Fruit fly (Drosophila melanogaster) whole organism, embryonic: ENCODE results near the gene Pvf3.

Experiments used
- Bdp1 ChIP-seq: fragments of 200-800 bp; sonication (Bioruptor generic); optimal IDR thresholded peaks from 3 replicates; lab custom pipeline; 2016; ENCODE audit warnings: missing biosample characterization, missing genetic modification characterization
- CG10274 ChIP-seq: fragments of 200-800 bp; sonication (Bioruptor generic); optimal IDR thresholded peaks from 3 replicates; lab custom pipeline; 2017; ENCODE audit warnings: missing biosample characterization, mild to moderate bottlenecking, missing genetic modification characterization
- CG10543 ChIP-seq: fragments of 200-800 bp; sonication (Bioruptor generic); optimal IDR thresholded peaks from 3 replicates; lab custom pipeline; 2017; ENCODE audit warnings: missing biosample characterization, mild to moderate bottlenecking, missing genetic modification characterization, moderate library complexity
- CG11093 ChIP-seq: fragments of 200-800 bp; sonication (Bioruptor generic); IDR thresholded peaks from 3 replicates; pipeline ENCODE4 v1.3.6; 2022; ENCODE audit warnings: missing biosample characterization, missing genetic modification characterization
- CG11560 ChIP-seq: fragments of 200-800 bp; sonication (Bioruptor generic); IDR thresholded peaks from 3 replicates; pipeline ENCODE4 v1.3.6; 2022; ENCODE audit warnings: missing biosample characterization, missing genetic modification characterization
- CG12769 ChIP-seq: fragments of 200-800 bp; sonication (Bioruptor generic); optimal IDR thresholded peaks from 2 replicates; lab custom pipeline; 2019; ENCODE audit warnings: missing biosample characterization, mild to moderate bottlenecking, missing genetic modification characterization, moderate library complexity
- CG14710 ChIP-seq: fragments of 200-800 bp; sonication (Bioruptor generic); optimal IDR thresholded peaks from 3 replicates; lab custom pipeline; 2019; ENCODE audit warnings: missing biosample characterization, mild to moderate bottlenecking, missing genetic modification characterization, moderate library complexity
- CG16779 ChIP-seq: fragments of 200-800 bp; sonication (Bioruptor generic); IDR thresholded peaks from 2 replicates; pipeline ENCODE4 v1.3.6; 2022; ENCODE audit warnings: missing biosample characterization, missing genetic modification characterization
- CG18476 ChIP-seq: fragments of 200-800 bp; sonication (Bioruptor generic); optimal IDR thresholded peaks from 2 replicates; lab custom pipeline; 2016; ENCODE audit warnings: missing biosample characterization, mild to moderate bottlenecking, missing genetic modification characterization
- CG2202 ChIP-seq: fragments of 200-800 bp; sonication (Bioruptor generic); optimal IDR thresholded peaks from 2 replicates; lab custom pipeline; 2018; ENCODE audit warnings: missing biosample characterization, mild to moderate bottlenecking, missing genetic modification characterization
- CG34376 ChIP-seq: fragments of 200-800 bp; sonication (Bioruptor generic); optimal IDR thresholded peaks from 2 replicates; lab custom pipeline; 2018; ENCODE audit warnings: missing biosample characterization, mild to moderate bottlenecking, missing genetic modification characterization
- CG3847 ChIP-seq: fragments of 200-800 bp; sonication (Bioruptor generic); IDR thresholded peaks from 2 replicates; pipeline ENCODE4 v1.3.6; 2022; ENCODE audit warnings: missing biosample characterization, missing genetic modification characterization
- CG4424 ChIP-seq: fragments of 200-800 bp; sonication (Bioruptor generic); optimal IDR thresholded peaks from 3 replicates; lab custom pipeline; 2016; ENCODE audit warnings: missing biosample characterization, missing genetic modification characterization
- CG4617 ChIP-seq: fragments of 200-800 bp; sonication (Bioruptor generic); optimal IDR thresholded peaks from 3 replicates; lab custom pipeline; 2016; ENCODE audit warnings: missing biosample characterization, missing genetic modification characterization, borderline replicate concordance
- CG4820 ChIP-seq: fragments of 200-800 bp; sonication (Bioruptor generic); optimal IDR thresholded peaks from 3 replicates; lab custom pipeline; 2016; ENCODE audit warnings: missing biosample characterization, missing genetic modification characterization
- CG5245 ChIP-seq: fragments of 200-800 bp; sonication (Bioruptor generic); optimal IDR thresholded peaks from 3 replicates; lab custom pipeline; 2016; ENCODE audit warnings: missing biosample characterization, missing genetic modification characterization
- CG6175 ChIP-seq: fragments of 200-800 bp; sonication (Bioruptor generic); IDR thresholded peaks from 3 replicates; pipeline ENCODE4 v1.3.6; 2022; ENCODE audit warnings: missing biosample characterization, missing genetic modification characterization
- CG6254 ChIP-seq: fragments of 200-800 bp; sonication (Bioruptor generic); optimal IDR thresholded peaks from 3 replicates; lab custom pipeline; 2017; ENCODE audit warnings: mild to moderate bottlenecking, missing biosample characterization, missing genetic modification reagents, missing genetic modification characterization
- CG6683 ChIP-seq: fragments of 200-800 bp; sonication (Bioruptor generic); optimal IDR thresholded peaks from 2 replicates; lab custom pipeline; 2017; ENCODE audit warnings: missing biosample characterization, mild to moderate bottlenecking, missing genetic modification characterization, missing genetic modification reagents
- CG6813 ChIP-seq: fragments of 200-800 bp; sonication (Bioruptor generic); optimal IDR thresholded peaks from 2 replicates; lab custom pipeline; 2017; ENCODE audit warnings: missing biosample characterization, missing genetic modification characterization, mild to moderate bottlenecking, moderate library complexity, missing genetic modification reagents
- CG7745 ChIP-seq: fragments of 200-800 bp; sonication (Bioruptor generic); optimal IDR thresholded peaks from 2 replicates; lab custom pipeline; 2018; ENCODE audit warnings: missing biosample characterization, mild to moderate bottlenecking, missing genetic modification characterization, moderate library complexity
- CG9797 ChIP-seq: fragments of 200-800 bp; sonication (Bioruptor generic); optimal IDR thresholded peaks from 3 replicates; lab custom pipeline; 2018; ENCODE audit warnings: missing biosample characterization, mild to moderate bottlenecking, missing genetic modification characterization
- CoRest ChIP-seq: fragments of 200-800 bp; sonication (Bioruptor generic); optimal IDR thresholded peaks from 3 replicates; lab custom pipeline; 2018; ENCODE audit warnings: missing biosample characterization, mild to moderate bottlenecking, missing genetic modification characterization, moderate library complexity
- D19A ChIP-seq: fragments of 200-800 bp; optimal IDR thresholded peaks from 3 replicates; lab custom pipeline; 2019; ENCODE audit warnings: missing biosample characterization, mild to moderate bottlenecking, missing genetic modification characterization, moderate library complexity
- Ets65A ChIP-seq: fragments of 200-800 bp; sonication (Bioruptor generic); peaks from one replicate; lab custom pipeline; 2016; ENCODE audit warnings: missing biosample characterization, missing genetic modification characterization
- GATAe ChIP-seq: fragments of 200-800 bp; sonication (Bioruptor generic); conservative IDR thresholded peaks from 2 replicates; pipeline ENCODE4 v1.3.6; 2022; ENCODE audit warnings: missing biosample characterization, missing genetic modification characterization
- HHEX ChIP-seq: fragments of 200-800 bp; sonication (Bioruptor generic); optimal IDR thresholded peaks from 3 replicates; lab custom pipeline; 2017; ENCODE audit warnings: missing biosample characterization, mild to moderate bottlenecking, missing genetic modification characterization, missing genetic modification reagents
- HmgD ChIP-seq: fragments of 200-800 bp; sonication (Bioruptor generic); optimal IDR thresholded peaks from 3 replicates; lab custom pipeline; 2016; ENCODE audit warnings: missing biosample characterization, missing genetic modification characterization
- Hsf ChIP-seq: fragments of 200-800 bp; sonication (Bioruptor generic); optimal IDR thresholded peaks from 3 replicates; lab custom pipeline; 2016; ENCODE audit warnings: missing biosample characterization, missing genetic modification characterization
- Kr ChIP-seq: fragments of 200-800 bp; sonication (Bioruptor generic); optimal IDR thresholded peaks from 2 replicates; lab custom pipeline; 2017; ENCODE audit warnings: missing biosample characterization, mild to moderate bottlenecking, missing genetic modification characterization
- Mad ChIP-seq: fragments of 200-800 bp; sonication (Bioruptor generic); optimal IDR thresholded peaks from 2 replicates; lab custom pipeline; 2016; ENCODE audit warnings: missing biosample characterization, missing genetic modification characterization
- NC2α ChIP-seq: fragments of 200-800 bp; sonication (Bioruptor generic); optimal IDR thresholded peaks from 2 replicates; lab custom pipeline; 2016; ENCODE audit warnings: missing biosample characterization, missing genetic modification characterization
- ab ChIP-seq: fragments of 200-800 bp; sonication (Bioruptor generic); optimal IDR thresholded peaks from 2 replicates; lab custom pipeline; 2016; ENCODE audit warnings: missing biosample characterization, missing genetic modification characterization
- ash1 ChIP-seq: fragments of 200-800 bp; sonication (Bioruptor generic); optimal IDR thresholded peaks from 2 replicates; lab custom pipeline; 2018; ENCODE audit warnings: missing biosample characterization, mild to moderate bottlenecking, missing genetic modification characterization
- cas ChIP-seq: fragments of 200-800 bp; sonication (Bioruptor generic); IDR thresholded peaks from 2 replicates; pipeline ENCODE4 v1.3.6; 2022; ENCODE audit warnings: missing biosample characterization, missing genetic modification characterization
- chn ChIP-seq: fragments of 200-800 bp; sonication (Bioruptor generic); optimal IDR thresholded peaks from 2 replicates; lab custom pipeline; 2016; ENCODE audit warnings: missing biosample characterization, missing genetic modification characterization
- crp ChIP-seq, 2 experiments: fragments of 200-800 bp; sonication (Bioruptor generic); optimal IDR thresholded peaks; 2 replicates in 1 of 2; 3 replicates in 1 of 2; lab custom pipeline; 2017; ENCODE audit warnings: missing biosample characterization in 2 of 2, missing genetic modification characterization in 2 of 2, mild to moderate bottlenecking in 1 of 2, moderate library complexity in 1 of 2
- danr ChIP-seq: fragments of 200-800 bp; sonication (Bioruptor generic); IDR thresholded peaks from 2 replicates; pipeline ENCODE4 v1.3.6; 2022; ENCODE audit warnings: missing biosample characterization, missing genetic modification characterization
- dmrt11E ChIP-seq: fragments of 200-800 bp; sonication (Bioruptor generic); optimal IDR thresholded peaks from 3 replicates; lab custom pipeline; 2018; ENCODE audit warnings: missing biosample characterization, mild to moderate bottlenecking, missing genetic modification characterization, moderate library complexity
- gcm2 ChIP-seq: fragments of 200-800 bp; sonication (Bioruptor generic); optimal IDR thresholded peaks from 2 replicates; lab custom pipeline; 2016; ENCODE audit warnings: missing biosample characterization, missing genetic modification characterization
- lilli ChIP-seq: fragments of 200-800 bp; sonication (Bioruptor generic); optimal IDR thresholded peaks from 3 replicates; lab custom pipeline; 2016; ENCODE audit warnings: missing biosample characterization, missing genetic modification characterization
- nmo ChIP-seq: fragments of 200-800 bp; sonication (Bioruptor generic); optimal IDR thresholded peaks from 2 replicates; lab custom pipeline; 2018; ENCODE audit warnings: missing biosample characterization, mild to moderate bottlenecking, missing genetic modification characterization, moderate library complexity
- pfk ChIP-seq: fragments of 200-800 bp; sonication (Bioruptor generic); optimal IDR thresholded peaks from 2 replicates; lab custom pipeline; 2018; ENCODE audit warnings: missing biosample characterization, mild to moderate bottlenecking, missing genetic modification characterization, moderate library complexity
- shn ChIP-seq: fragments of 200-800 bp; sonication (Bioruptor generic); optimal IDR thresholded peaks from 3 replicates; lab custom pipeline; 2016; ENCODE audit warnings: missing biosample characterization, missing genetic modification characterization
- sna ChIP-seq: fragments of 200-800 bp; sonication (Bioruptor generic); IDR thresholded peaks from 2 replicates; pipeline ENCODE4 v1.3.6; 2022; ENCODE audit warnings: missing biosample characterization, missing genetic modification characterization; ENCODE audit not compliant: partially characterized antibody
- sqz ChIP-seq: fragments of 200-800 bp; sonication (Bioruptor generic); optimal IDR thresholded peaks from 3 replicates; lab custom pipeline; 2018; ENCODE audit warnings: missing biosample characterization, mild to moderate bottlenecking, missing genetic modification characterization
- tio ChIP-seq: fragments of 200-800 bp; sonication (Bioruptor generic); optimal IDR thresholded peaks from 2 replicates; lab custom pipeline; 2017; ENCODE audit warnings: missing biosample characterization, missing genetic modification characterization, inconsistent platforms
- tna ChIP-seq: fragments of 200-800 bp; sonication (Bioruptor generic); IDR thresholded peaks from 2 replicates; pipeline ENCODE4 v1.3.6; 2022; ENCODE audit warnings: missing biosample characterization, missing genetic modification characterization; ENCODE audit not compliant: partially characterized antibody
- usp ChIP-seq: fragments of >200 bp; optimal IDR thresholded peaks from 2 replicates; lab custom pipeline; 2017; ENCODE audit warnings: missing biosample characterization, missing genetic modification characterization

Gene Pvf3

dm6 chr2L:7194351-7195037 is 37.0 kb upstream of the Pvf3 start, which contains the start of gene CG4497 (continued):
- peak; percentile 90 for TF ChIP-seq tio (GFP tag; lab: Kevin White, UChicago)
- peak; percentile 92 for TF ChIP-seq CG12769 (tag; lab: Kevin White, UChicago)
- TF ChIP-seq ash1 (GFP tag; lab: Kevin White, UChicago): no peak
- peak; percentile 66 for TF ChIP-seq tna (GFP tag; lab: Robert Waterston, UW)
- TF ChIP-seq HmgD (GFP tag; lab: Kevin White, UChicago): peak; percentile 92
- no peak for TF ChIP-seq Kr
- TF ChIP-seq CG6254: no peak
- peak; percentile 7 to 83 for TF ChIP-seq crp (GFP tag; optimal IDR thresholded peaks at IDR 0.05; lab: Kevin White, UChicago)
- peak; percentile 82 for TF ChIP-seq CG6175
- TF ChIP-seq pfk (GFP tag; lab: Kevin White, UChicago): no peak
- peak; percentile 64 for TF ChIP-seq CG2202
- peak; percentile 63 for TF ChIP-seq sqz (GFP tag; lab: Kevin White, UChicago)
- peak; percentile 88 for TF ChIP-seq NC2α (GFP tag; lab: Kevin White, UChicago)
- TF ChIP-seq sna (GFP tag; lab: Robert Waterston, UW): peak; percentile 70
- peak; percentile 71; the same call in 1 of the 2 replicates for TF ChIP-seq GATAe
- peak; percentile 94 for TF ChIP-seq ab (GFP tag; lab: Kevin White, UChicago)
- TF ChIP-seq shn (GFP tag; lab: Kevin White, UChicago): peak; percentile 98
- TF ChIP-seq CoRest: peak; percentile 95
- peak; percentile 93 for TF ChIP-seq Mad (GFP tag; lab: Kevin White, UChicago)
- peak; percentile 89; the same call in 2 of the 3 replicates for TF ChIP-seq CG11560 (tag; lab: Robert Waterston, UW)
- peak; percentile 87 for TF ChIP-seq danr (GFP tag; lab: Robert Waterston, UW)
- TF ChIP-seq usp (GFP tag; lab: Kevin White, UChicago): no peak
- TF ChIP-seq HHEX (GFP tag; lab: Kevin White, UChicago): peak; percentile 75
- TF ChIP-seq CG7745 (tag; lab: Kevin White, UChicago): no peak
- TF ChIP-seq CG6813: peak; percentile 26
- TF ChIP-seq Bdp1 (GFP tag; lab: Kevin White, UChicago): peak; percentile 91
- TF ChIP-seq dmrt11E (tag; lab: Kevin White, UChicago): peak; percentile 90
- peak; percentile 91 for TF ChIP-seq CG14710 (tag; lab: Kevin White, UChicago)
- peak; percentile 100 for TF ChIP-seq Ets65A (GFP tag; lab: Kevin White, UChicago)
- peak; percentile 70 for TF ChIP-seq D19A (tag; lab: Kevin White, UChicago)
- peak; percentile 82 for TF ChIP-seq CG5245 (GFP tag; lab: Kevin White, UChicago)
- TF ChIP-seq CG16779 (GFP tag; lab: Robert Waterston, UW): peak; percentile 85
- TF ChIP-seq CG6683 (GFP tag; lab: Kevin White, UChicago): peak; percentile 59
- TF ChIP-seq gcm2 (GFP tag; lab: Kevin White, UChicago): peak; percentile 82
- peak; percentile 52 for TF ChIP-seq CG9797
- TF ChIP-seq Hsf (GFP tag; lab: Kevin White, UChicago): peak; percentile 98
- TF ChIP-seq CG4617: peak; percentile 92
- TF ChIP-seq cas (GFP tag; lab: Robert Waterston, UW): peak; percentile 62; the same call in 1 of the 2 replicates
- peak; percentile 94 for TF ChIP-seq nmo (GFP tag; lab: Kevin White, UChicago)
- peak; percentile 92 for TF ChIP-seq CG4820 (GFP tag; lab: Kevin White, UChicago)
- peak; percentile 93 for TF ChIP-seq CG18476 (GFP tag; lab: Kevin White, UChicago)
- peak; percentile 92 for TF ChIP-seq CG4424
- TF ChIP-seq CG3847: peak; percentile 99
- TF ChIP-seq CG34376 (GFP tag; lab: Kevin White, UChicago): peak; percentile 86
- TF ChIP-seq CG11093: peak; percentile 92
- TF ChIP-seq CG10543: peak; percentile 87
- peak; percentile 47 for TF ChIP-seq CG10274
- peak; percentile 95 for TF ChIP-seq lilli (GFP tag; lab: Kevin White, UChicago)
- TF ChIP-seq chn (GFP tag; lab: Kevin White, UChicago): peak; percentile 95
